1 fruit fly cellular context compared by ENCODE assay signal in the genomic region with DNA sequence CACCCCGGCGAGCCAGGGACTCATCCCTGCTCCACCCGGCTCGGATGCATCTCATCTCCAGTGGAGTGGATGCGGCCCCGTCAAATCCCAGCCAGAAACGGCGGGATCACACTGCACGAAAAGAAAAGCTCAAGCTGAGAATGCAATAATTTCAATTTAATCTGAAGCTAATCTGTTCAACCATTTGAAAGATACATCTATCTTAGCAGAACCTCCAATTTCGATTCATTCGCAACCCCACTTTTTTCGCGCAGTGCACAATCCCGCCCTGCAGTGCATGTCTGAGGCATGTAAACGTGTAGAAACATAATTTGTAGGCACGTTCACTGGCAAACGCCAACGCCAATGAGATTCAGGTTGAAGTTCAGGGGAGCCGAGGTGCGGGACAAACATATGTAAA.
TF ChIP-seq lines count a peak whose summit lies in the region.

No protein-coding gene starts in this region.

TF ChIP-seq in whole organism, embryonic, 481 proteins besides CTCF, POLR2A, EP300 and RAD21 (continued from another document):
- TF ChIP-seq Pdp1 (GFP tag; optimal IDR thresholded peaks at IDR 0.05; lab: Kevin White, UChicago): peak; percentile 12 to 45
- peak; percentile 39 for TF ChIP-seq repo (GFP tag; optimal IDR thresholded peaks at IDR 0.05; lab: Kevin White, UChicago)
- peak; percentile 18 for TF ChIP-seq PHDP (tag; optimal IDR thresholded peaks at IDR 0.05; lab: Kevin White, UChicago)
- TF ChIP-seq NfI (GFP tag; optimal IDR thresholded peaks at IDR 0.05; lab: Kevin White, UChicago): peak; percentile 23
- peak; percentile 41; the same call in 1 of the 2 replicates for TF ChIP-seq Ada2b (GFP tag; IDR thresholded peaks at IDR 0.05; lab: Robert Waterston, UW)
- no peak for TF ChIP-seq HmgD (GFP tag; optimal IDR thresholded peaks at IDR 0.05; lab: Kevin White, UChicago)
- TF ChIP-seq Myb (GFP tag; optimal IDR thresholded peaks at IDR 0.05; lab: Kevin White, UChicago): no peak
- TF ChIP-seq wor (GFP tag; IDR thresholded peaks at IDR 0.05; lab: Robert Waterston, UW): peak; percentile 29; the same call in 1 of the 2 replicates
- no peak for TF ChIP-seq CG18476 (GFP tag; optimal IDR thresholded peaks at IDR 0.05; lab: Kevin White, UChicago)
- TF ChIP-seq Atf6 (GFP tag; IDR thresholded peaks at IDR 0.05; lab: Robert Waterston, UW): no peak
- no peak for TF ChIP-seq pan (optimal IDR thresholded peaks at IDR 0.05; lab: Kevin White, UChicago)
- peak in 1 of 2 experiments; percentile 54 for TF ChIP-seq pan (GFP tag; optimal IDR thresholded peaks at IDR 0.05 in 1 of 2, IDR thresholded peaks at IDR 0.05 in 1 of 2)
- TF ChIP-seq CG12236 (GFP tag; optimal IDR thresholded peaks at IDR 0.05; lab: Kevin White, UChicago): peak; percentile 21
- TF ChIP-seq Hmx (GFP tag; optimal IDR thresholded peaks at IDR 0.05; lab: Kevin White, UChicago): no peak
- TF ChIP-seq ap (GFP tag; IDR thresholded peaks at IDR 0.05; lab: Robert Waterston, UW): peak; percentile 46; the same call in 1 of the 2 replicates
- peak; percentile 44 for TF ChIP-seq CG9727 (GFP tag; optimal IDR thresholded peaks at IDR 0.05; lab: Kevin White, UChicago)
- TF ChIP-seq ATbp (GFP tag; optimal IDR thresholded peaks at IDR 0.05; lab: Kevin White, UChicago): peak; percentile 33
- 0 out of 2 replicates have a peak, but pooled peaks have one; percentile 31 for TF ChIP-seq CG32532 (GFP tag; IDR thresholded peaks at IDR 0.05; lab: Robert Waterston, UW)
- TF ChIP-seq Antp (GFP tag; optimal IDR thresholded peaks at IDR 0.05; lab: Kevin White, UChicago): peak; percentile 65
- TF ChIP-seq CG15601 (tag; optimal IDR thresholded peaks at IDR 0.05; lab: Kevin White, UChicago): no peak
- TF ChIP-seq chm (GFP tag; IDR thresholded peaks at IDR 0.05; lab: Robert Waterston, UW): peak; percentile 54; the same call in 1 of the 2 replicates
- TF ChIP-seq dpn (GFP tag; optimal IDR thresholded peaks at IDR 0.05; lab: Kevin White, UChicago): peak; percentile 16 to 48
- TF ChIP-seq Hr51 (GFP tag; optimal IDR thresholded peaks at IDR 0.05; lab: Kevin White, UChicago): peak in 1 of 2 experiments; percentile 21
- TF ChIP-seq Dad (GFP tag; optimal IDR thresholded peaks at IDR 0.05; lab: Kevin White, UChicago): peak; percentile 26
- TF ChIP-seq dmrt11E (tag; optimal IDR thresholded peaks at IDR 0.05; lab: Kevin White, UChicago): peak; percentile 68
- TF ChIP-seq gfzf (GFP tag; optimal IDR thresholded peaks at IDR 0.05; lab: Kevin White, UChicago): no peak
- peak; percentile 30 for TF ChIP-seq grau (tag; optimal IDR thresholded peaks at IDR 0.05; lab: Kevin White, UChicago)
- peak; percentile 69 for TF ChIP-seq Xrp1 (GFP tag; IDR thresholded peaks at IDR 0.05; lab: Robert Waterston, UW)
- TF ChIP-seq chn (GFP tag; optimal IDR thresholded peaks at IDR 0.05; lab: Kevin White, UChicago): peak; percentile 19
- TF ChIP-seq pfk (GFP tag; optimal IDR thresholded peaks at IDR 0.05; lab: Kevin White, UChicago): no peak
- 0 out of 3 replicates have a peak, but pooled peaks have one; percentile 36 for TF ChIP-seq ase (GFP tag; IDR thresholded peaks at IDR 0.05; lab: Robert Waterston, UW)
- TF ChIP-seq peb (GFP tag; IDR thresholded peaks at IDR 0.05; lab: Robert Waterston, UW): 0 out of 2 replicates have a peak, but pooled peaks have one; percentile 44
- TF ChIP-seq cato (GFP tag; optimal IDR thresholded peaks at IDR 0.05; lab: Kevin White, UChicago; ENCODE audit: borderline replicate concordance): peak; percentile 9
- TF ChIP-seq pho (GFP tag; optimal IDR thresholded peaks at IDR 0.05; lab: Kevin White, UChicago): no peak
- TF ChIP-seq Lim3 (GFP tag; IDR thresholded peaks at IDR 0.05; lab: Robert Waterston, UW): no peak
- TF ChIP-seq HLH4C (GFP tag; IDR thresholded peaks at IDR 0.05; lab: Robert Waterston, UW; ENCODE audit: partially characterized antibody): no peak
- peak; percentile 57 for TF ChIP-seq Rx (GFP tag; IDR thresholded peaks at IDR 0.05; lab: Robert Waterston, UW)
- no peak for TF ChIP-seq sd (tag; optimal IDR thresholded peaks at IDR 0.05; lab: Kevin White, UChicago)
- peak; percentile 38 for TF ChIP-seq D19A (tag; optimal IDR thresholded peaks at IDR 0.05; lab: Kevin White, UChicago)
- peak; percentile 6 for TF ChIP-seq oc (tag; optimal IDR thresholded peaks at IDR 0.05; lab: Kevin White, UChicago)
- TF ChIP-seq CG17361 (GFP tag; IDR thresholded peaks at IDR 0.05; lab: Robert Waterston, UW): 0 out of 3 replicates have a peak, but pooled peaks have one; percentile 43
- no peak for TF ChIP-seq hbn (GFP tag; IDR thresholded peaks at IDR 0.05; lab: Robert Waterston, UW; ENCODE audit: partially characterized antibody)
- peak; percentile 57; the same call in 1 of the 3 replicates for TF ChIP-seq ken (GFP tag; IDR thresholded peaks at IDR 0.05; lab: Robert Waterston, UW)
- TF ChIP-seq org-1 (GFP tag; optimal IDR thresholded peaks at IDR 0.05; lab: Kevin White, UChicago): peak; percentile 19
- peak; percentile 42 for TF ChIP-seq NC2β (GFP tag; optimal IDR thresholded peaks at IDR 0.05; lab: Kevin White, UChicago)
- TF ChIP-seq nmo (GFP tag; optimal IDR thresholded peaks at IDR 0.05; lab: Kevin White, UChicago): peak; percentile 52
- TF ChIP-seq CG5953 (GFP tag; IDR thresholded peaks at IDR 0.05; lab: Robert Waterston, UW): no peak
- peak; percentile 41 for TF ChIP-seq CG2678 (tag; optimal IDR thresholded peaks at IDR 0.05; lab: Kevin White, UChicago)
- TF ChIP-seq Sry-β (GFP tag; optimal IDR thresholded peaks at IDR 0.05; lab: Kevin White, UChicago): no peak
- TF ChIP-seq corto (GFP tag; optimal IDR thresholded peaks at IDR 0.05; lab: Kevin White, UChicago): no peak
- TF ChIP-seq nerfin-2 (GFP tag; IDR thresholded peaks at IDR 0.05; lab: Robert Waterston, UW; ENCODE audit: partially characterized antibody): no peak
- peak; percentile 44; the same call in 1 of the 2 replicates for TF ChIP-seq slbo (GFP tag; IDR thresholded peaks at IDR 0.05; lab: Robert Waterston, UW)
- peak; percentile 80 for TF ChIP-seq CG1603 (tag; optimal IDR thresholded peaks at IDR 0.05; lab: Kevin White, UChicago)
- peak; percentile 62 for TF ChIP-seq CG16863 (GFP tag; optimal IDR thresholded peaks at IDR 0.05; lab: Kevin White, UChicago)
- TF ChIP-seq unpg (GFP tag; optimal IDR thresholded peaks at IDR 0.05; lab: Kevin White, UChicago): peak; percentile 40
- peak; percentile 19 for TF ChIP-seq CG9609 (GFP tag; optimal IDR thresholded peaks at IDR 0.05; lab: Kevin White, UChicago)
- no peak for TF ChIP-seq grn (GFP tag; optimal IDR thresholded peaks at IDR 0.05; lab: Kevin White, UChicago)
- TF ChIP-seq CG7839 (tag; optimal IDR thresholded peaks at IDR 0.05; lab: Kevin White, UChicago): peak; percentile 46
- TF ChIP-seq CG4730 (GFP tag; IDR thresholded peaks at IDR 0.05; lab: Robert Waterston, UW): 0 out of 2 replicates have a peak, but pooled peaks have one; percentile 38
- TF ChIP-seq zen (tag; optimal IDR thresholded peaks at IDR 0.05; lab: Kevin White, UChicago): peak; percentile 40
- 0 out of 3 replicates have a peak, but pooled peaks have one; percentile 42 for TF ChIP-seq CG3726 (GFP tag; IDR thresholded peaks at IDR 0.05; lab: Robert Waterston, UW)
- peak; percentile 42; the same call in 1 of the 2 replicates for TF ChIP-seq CG11085 (GFP tag; IDR thresholded peaks at IDR 0.05; lab: Robert Waterston, UW)
- peak; percentile 11 for TF ChIP-seq CG1529 (GFP tag; optimal IDR thresholded peaks at IDR 0.05; lab: Kevin White, UChicago)
- TF ChIP-seq CG14710 (tag; optimal IDR thresholded peaks at IDR 0.05; lab: Kevin White, UChicago): peak; percentile 51
- TF ChIP-seq CG9215 (GFP tag; IDR thresholded peaks at IDR 0.05; lab: Robert Waterston, UW): no peak
- peak; percentile 30 for TF ChIP-seq CG30403 (GFP tag; optimal IDR thresholded peaks at IDR 0.05; lab: Kevin White, UChicago)
- TF ChIP-seq trem (tag; optimal IDR thresholded peaks at IDR 0.05; lab: Kevin White, UChicago): peak; percentile 11
- TF ChIP-seq unc-4 (GFP tag; IDR thresholded peaks at IDR 0.05; lab: Robert Waterston, UW; ENCODE audit: partially characterized antibody): no peak
- peak; percentile 67; the same call in 2 of the 3 replicates for TF ChIP-seq Optix (GFP tag; IDR thresholded peaks at IDR 0.05; lab: Robert Waterston, UW)
- peak; percentile 31 for TF ChIP-seq pb (GFP tag; optimal IDR thresholded peaks at IDR 0.05; lab: Kevin White, UChicago)
- no peak for TF ChIP-seq YL-1 (GFP tag; optimal IDR thresholded peaks at IDR 0.05; lab: Kevin White, UChicago)
- TF ChIP-seq danr (GFP tag; IDR thresholded peaks at IDR 0.05; lab: Robert Waterston, UW): peak; percentile 52; the same call in 1 of the 2 replicates
- TF ChIP-seq CG6654 (GFP tag; optimal IDR thresholded peaks at IDR 0.05; lab: Kevin White, UChicago): peak; percentile 23
- TF ChIP-seq CG8290 (GFP tag; optimal IDR thresholded peaks at IDR 0.05; lab: Kevin White, UChicago): peak; percentile 22
- TF ChIP-seq CG8290 (tag; optimal IDR thresholded peaks at IDR 0.05; lab: Kevin White, UChicago): peak in 1 of 2 experiments; percentile 36
- peak in 1 of 2 experiments; percentile 19 for TF ChIP-seq eve (GFP tag; optimal IDR thresholded peaks at IDR 0.05; lab: Kevin White, UChicago)
- TF ChIP-seq Hr3 (GFP tag; optimal IDR thresholded peaks at IDR 0.05; lab: Kevin White, UChicago): peak; percentile 34
- TF ChIP-seq CG3838 (GFP tag; optimal IDR thresholded peaks at IDR 0.05; lab: Kevin White, UChicago): no peak
